Fruit fly (Drosophila melanogaster): Measurements from ENCODE around the gene CG32563.

DNA sequence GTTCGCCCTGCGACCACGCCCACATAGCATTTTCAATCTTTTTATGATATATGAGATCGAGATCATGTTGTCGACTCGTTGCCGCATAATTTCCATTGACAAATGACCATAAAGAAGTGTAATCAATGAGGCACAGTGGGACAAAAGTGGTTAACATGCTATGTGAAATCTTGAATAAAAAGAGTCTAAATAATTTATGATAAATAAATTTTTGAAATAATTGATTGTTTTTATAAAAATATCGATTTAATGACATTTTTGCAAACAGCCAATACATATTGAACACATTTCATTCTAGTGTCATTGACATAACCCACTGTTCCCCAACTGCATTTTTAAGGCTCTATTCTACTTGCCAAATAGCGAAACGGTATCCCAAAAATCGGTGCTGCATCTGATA lies 20.7 kb upstream of the CG32563 start:
- TF ChIP-seq pan (optimal IDR thresholded peaks at IDR 0.05) (no peak), psq (optimal IDR thresholded peaks at IDR 0.05) (no peak), usp (GFP tag; optimal IDR thresholded peaks at IDR 0.05) (no peak), EcR (GFP tag; optimal IDR thresholded peaks at IDR 0.05) (no peak), Dll (optimal IDR thresholded peaks at IDR 0.05) (no peak)

Data from whole organism.